Fruit fly (Drosophila melanogaster) whole organism, embryonic: ENCODE results near the gene mdlc.

Experiments used
- CG10321 ChIP-seq: fragments of 200-800 bp; sonication (Bioruptor generic); IDR thresholded peaks from 2 replicates; pipeline ENCODE4 v1.3.6; 2022; ENCODE audit warnings: missing biosample characterization, missing genetic modification characterization
- CG11085 ChIP-seq: fragments of 200-800 bp; sonication (Bioruptor generic); IDR thresholded peaks from 2 replicates; pipeline ENCODE4 v1.3.6; 2022; ENCODE audit warnings: missing biosample characterization, missing genetic modification characterization
- CG13624 ChIP-seq: fragments of 200-800 bp; sonication (Bioruptor generic); optimal IDR thresholded peaks from 2 replicates; lab custom pipeline; 2016; ENCODE audit warnings: missing biosample characterization, missing genetic modification characterization
- CG16779 ChIP-seq: fragments of 200-800 bp; sonication (Bioruptor generic); IDR thresholded peaks from 2 replicates; pipeline ENCODE4 v1.3.6; 2022; ENCODE audit warnings: missing biosample characterization, missing genetic modification characterization
- CHES-1-like ChIP-seq: fragments of 200-800 bp; sonication (Bioruptor generic); optimal IDR thresholded peaks from 2 replicates; lab custom pipeline; 2016; ENCODE audit warnings: missing biosample characterization, missing genetic modification characterization
- Mrtf ChIP-seq: fragments of 200-800 bp; sonication (Bioruptor generic); IDR thresholded peaks from 3 replicates; pipeline ENCODE4 v1.3.6; 2022; ENCODE audit warnings: missing biosample characterization, missing genetic modification characterization
- h ChIP-seq: fragments of >200 bp; optimal IDR thresholded peaks from 2 replicates; lab custom pipeline; 2017
- nau ChIP-seq: fragments of 200-800 bp; sonication (Bioruptor generic); optimal IDR thresholded peaks from 3 replicates; lab custom pipeline; 2017; ENCODE audit warnings: missing biosample characterization, mild to moderate bottlenecking, missing genetic modification characterization, missing genetic modification reagents
- vfl ChIP-seq: fragments of 200-800 bp; sonication (Bioruptor generic); optimal IDR thresholded peaks from 2 replicates; lab custom pipeline; 2016; ENCODE audit warnings: missing biosample characterization, missing genetic modification characterization

dm6 chr3R:20010942-20011341 lies 46.6 kb upstream of the mdlc start:
- TF ChIP-seq CHES-1-like (GFP tag; lab: Kevin White, UChicago) (no peak), CG16779 (GFP tag; lab: Robert Waterston, UW) (no peak), CG11085 (no peak), CG13624 (GFP tag; lab: Kevin White, UChicago) (no peak), CG10321 (GFP tag; lab: Robert Waterston, UW) (no peak), nau (GFP tag; lab: Kevin White, UChicago) (no peak), Mrtf (GFP tag; lab: Robert Waterston, UW) (no peak), h (lab: Kevin White, UChicago) (no peak), vfl (GFP tag; lab: Kevin White, UChicago) (no peak)
